Fruit fly (Drosophila melanogaster): ENCODE data around the gene Sol1.
A peak's percentile ranks its signal among the peaks of the same experiment; 100 is the strongest.

The Sol1 gene

DNA sequence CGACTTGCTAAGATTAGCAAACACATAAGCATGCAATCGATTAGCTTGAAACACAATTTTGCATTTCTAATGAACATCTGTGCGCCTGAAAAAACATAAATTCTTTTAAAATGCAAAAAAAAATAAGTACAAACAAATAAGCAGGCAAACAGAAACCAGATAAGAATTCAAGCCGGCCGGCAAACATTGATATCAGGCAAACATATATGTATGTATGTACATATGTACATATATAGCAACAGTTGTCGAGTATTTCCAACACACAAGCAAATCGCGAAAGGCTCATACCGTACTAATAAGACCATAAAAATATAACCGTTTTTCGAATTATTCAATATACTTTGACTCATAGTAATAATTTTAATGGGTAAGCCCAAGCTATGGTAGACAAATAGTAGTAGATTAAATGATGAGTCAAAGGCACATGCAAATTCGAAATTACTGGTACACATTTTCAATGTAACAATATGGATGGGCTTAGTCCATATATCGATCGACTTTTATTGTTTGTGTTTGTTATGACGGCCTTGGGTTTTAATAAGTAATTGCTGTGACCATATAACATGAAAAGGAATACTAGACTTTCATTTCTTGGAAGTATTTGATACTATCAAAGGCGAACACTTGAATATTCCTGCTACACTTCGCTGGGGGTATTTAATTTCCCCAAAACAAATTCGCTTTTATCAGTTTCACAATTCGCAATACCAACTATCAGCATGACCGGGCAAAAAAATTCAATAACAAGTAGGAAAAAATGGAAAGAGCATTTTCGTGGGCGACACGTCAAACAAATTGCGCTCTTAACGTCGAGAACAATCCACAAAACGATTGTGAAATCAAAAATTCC lies 16.0 kb upstream of the Sol1 start:
- TF ChIP-seq cnc (optimal IDR thresholded peaks at IDR 0.05) = peak; percentile 91 to 97
- peak; percentile 12 for TF ChIP-seq CG14711 (tag; optimal IDR thresholded peaks at IDR 0.05)
- no peak for TF ChIP-seq CG11617 (GFP tag; optimal IDR thresholded peaks at IDR 0.05)
- TF ChIP-seq CG5204 (GFP tag; optimal IDR thresholded peaks at IDR 0.05) = peak; percentile 8
- peak; percentile 90 for TF ChIP-seq kay (GFP tag; ENCODE audit: borderline replicate concordance)
- TF ChIP-seq toe (GFP tag; optimal IDR thresholded peaks at IDR 0.05) = no peak

DNA sequence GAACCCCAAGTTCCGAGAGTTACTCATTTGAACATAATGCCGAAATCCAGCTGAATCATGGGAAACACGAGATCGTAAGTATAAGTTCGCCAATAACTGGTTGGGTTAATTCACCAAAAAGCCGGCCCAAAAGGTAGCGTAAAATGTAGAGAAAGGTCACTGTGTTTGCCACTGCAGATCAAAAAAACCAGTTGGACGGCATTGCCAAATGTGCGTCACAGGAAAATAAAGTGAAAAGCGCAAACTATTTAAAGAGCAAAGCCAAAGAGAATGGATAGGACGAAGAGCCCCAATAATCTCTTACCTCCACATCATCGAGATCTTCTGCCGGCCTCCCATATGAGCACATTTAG lies 15.4 kb upstream of the Sol1 start:
- no peak for TF ChIP-seq Crg-1 (GFP tag; optimal IDR thresholded peaks at IDR 0.05)
- peak; percentile 51 for TF ChIP-seq tj (GFP tag; optimal IDR thresholded peaks at IDR 0.05)

dm6 chr3R:12371671-12372070 lies 14.4 kb upstream of the Sol1 start, which contains the start of gene GstD2:
TSS of gene GstD2 (plus strand) at chr3R:12371971.
- TF ChIP-seq cnc (optimal IDR thresholded peaks at IDR 0.05) = peak in 1 of 2 experiments; percentile 48
- no peak for TF ChIP-seq Clk (GFP tag; optimal IDR thresholded peaks at IDR 0.05)

DNA sequence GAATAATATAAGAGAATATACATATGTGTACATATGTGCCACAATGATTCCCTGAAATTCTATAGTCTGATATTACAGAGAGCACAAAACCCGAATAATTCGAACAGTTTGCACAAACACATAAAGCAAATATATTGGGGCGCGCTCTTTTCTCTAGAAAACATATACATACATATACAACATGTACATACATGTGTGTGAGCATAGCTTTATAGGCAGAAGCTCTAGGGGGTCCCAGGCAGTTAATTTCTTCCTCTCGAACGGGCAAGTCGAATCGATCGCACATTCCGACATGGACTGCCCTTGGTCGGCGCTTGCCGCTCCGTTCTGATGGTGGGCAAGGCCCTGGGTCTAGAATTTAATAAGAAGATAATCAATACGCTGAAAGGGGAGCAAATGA lies 13.2 kb upstream of the Sol1 start, which contains the start of gene GstD3:
TSS of gene GstD3 (plus strand) at position 269 of the 400 bp plus-strand sequence.
- TF ChIP-seq kay (GFP tag; ENCODE audit: borderline replicate concordance) = peak; percentile 50
- TF ChIP-seq CG14711 (tag; optimal IDR thresholded peaks at IDR 0.05) = no peak

dm6 chr3R:12373800-12374199 lies 12.2 kb upstream of the Sol1 start, which contains the start of gene GstD4:
TSS of gene GstD4 (plus strand) at chr3R:12374100.
- TF ChIP-seq Clk (GFP tag; optimal IDR thresholded peaks at IDR 0.05) = no peak
- TF ChIP-seq CG5204 (GFP tag; optimal IDR thresholded peaks at IDR 0.05) = no peak
- TF ChIP-seq CG7101 (tag; optimal IDR thresholded peaks at IDR 0.05) = no peak
- no peak for TF ChIP-seq cic (GFP tag; optimal IDR thresholded peaks at IDR 0.05)
- TF ChIP-seq CG14711 (tag; optimal IDR thresholded peaks at IDR 0.05) = no peak
- no peak for TF ChIP-seq CG1620 (GFP tag; optimal IDR thresholded peaks at IDR 0.05)
- TF ChIP-seq kay (GFP tag; ENCODE audit: borderline replicate concordance) = no peak
- TF ChIP-seq CG11617 (GFP tag; optimal IDR thresholded peaks at IDR 0.05) = no peak
- no peak for TF ChIP-seq CG12768 (GFP tag; optimal IDR thresholded peaks at IDR 0.05)
- TF ChIP-seq Hr96 (GFP tag; optimal IDR thresholded peaks at IDR 0.05) = no peak
- no peak for TF ChIP-seq tj (GFP tag; optimal IDR thresholded peaks at IDR 0.05)
- TF ChIP-seq pad (GFP tag; optimal IDR thresholded peaks at IDR 0.05) = no peak
- no peak for TF ChIP-seq CG7045 (GFP tag; optimal IDR thresholded peaks at IDR 0.05)
- TF ChIP-seq toe (GFP tag; optimal IDR thresholded peaks at IDR 0.05) = no peak
- TF ChIP-seq Crg-1 (GFP tag; optimal IDR thresholded peaks at IDR 0.05) = no peak
- no peak for TF ChIP-seq CG33017 (tag; optimal IDR thresholded peaks at IDR 0.05)
- TF ChIP-seq ovo (GFP tag; optimal IDR thresholded peaks at IDR 0.05) = no peak
- no peak for TF ChIP-seq cnc (optimal IDR thresholded peaks at IDR 0.05)

DNA sequence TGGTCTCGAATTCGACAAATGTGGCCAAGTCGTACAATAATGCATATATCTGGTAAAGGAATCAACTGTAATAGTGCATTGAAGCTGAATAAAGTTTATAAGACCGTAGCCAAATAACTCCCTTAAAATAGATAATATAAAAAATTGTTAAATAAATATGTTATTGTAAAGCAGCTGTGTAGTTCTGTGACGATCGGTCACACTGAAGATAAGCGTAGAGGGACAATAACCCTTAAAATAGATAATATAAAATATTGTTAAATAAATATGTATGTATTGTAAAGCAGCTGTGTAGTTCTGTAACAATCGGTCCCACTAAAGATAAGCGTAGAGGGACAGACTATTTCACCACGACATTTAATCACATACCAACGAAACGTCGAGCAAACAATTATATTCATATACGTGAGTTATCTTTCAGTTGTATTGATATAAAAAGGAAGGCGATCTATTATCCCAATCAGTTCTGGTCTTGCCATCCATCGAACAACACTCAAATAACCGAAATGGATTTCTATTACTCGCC lies 10.7 kb upstream of the Sol1 start, which contains the start of gene GstD5:
TSS of gene GstD5 (plus strand) at position 476 of the 526 bp plus-strand sequence.
- no peak for TF ChIP-seq CG7101 (tag; optimal IDR thresholded peaks at IDR 0.05)
- TF ChIP-seq ovo (GFP tag; optimal IDR thresholded peaks at IDR 0.05) = no peak
- TF ChIP-seq tj (GFP tag; optimal IDR thresholded peaks at IDR 0.05) = no peak
- no peak for TF ChIP-seq cnc (optimal IDR thresholded peaks at IDR 0.05)
- TF ChIP-seq Crg-1 (GFP tag; optimal IDR thresholded peaks at IDR 0.05) = no peak
- TF ChIP-seq CG33017 (tag; optimal IDR thresholded peaks at IDR 0.05) = no peak
- no peak for TF ChIP-seq kay (GFP tag; ENCODE audit: borderline replicate concordance)
- no peak for TF ChIP-seq pad (GFP tag; optimal IDR thresholded peaks at IDR 0.05)
- TF ChIP-seq cic (GFP tag; optimal IDR thresholded peaks at IDR 0.05) = no peak
- TF ChIP-seq CG7045 (GFP tag; optimal IDR thresholded peaks at IDR 0.05) = no peak
- no peak for TF ChIP-seq bab1 (GFP tag; optimal IDR thresholded peaks at IDR 0.05)
- no peak for TF ChIP-seq Clk (GFP tag; optimal IDR thresholded peaks at IDR 0.05)
- TF ChIP-seq CG5204 (GFP tag; optimal IDR thresholded peaks at IDR 0.05) = no peak
- TF ChIP-seq CG1620 (GFP tag; optimal IDR thresholded peaks at IDR 0.05) = no peak
- no peak for TF ChIP-seq toe (GFP tag; optimal IDR thresholded peaks at IDR 0.05)
- no peak for TF ChIP-seq CG12768 (GFP tag; optimal IDR thresholded peaks at IDR 0.05)
- TF ChIP-seq CG11617 (GFP tag; optimal IDR thresholded peaks at IDR 0.05) = no peak
- TF ChIP-seq Mnt (GFP tag; optimal IDR thresholded peaks at IDR 0.05) = no peak
- no peak for TF ChIP-seq CG14711 (tag; optimal IDR thresholded peaks at IDR 0.05)

- TF ChIP-seq CG14711 (tag; optimal IDR thresholded peaks at IDR 0.05) = no peak
- no peak for TF ChIP-seq Crg-1 (GFP tag; optimal IDR thresholded peaks at IDR 0.05)
- TF ChIP-seq toe (GFP tag; optimal IDR thresholded peaks at IDR 0.05) = no peak
- TF ChIP-seq Clk (GFP tag; optimal IDR thresholded peaks at IDR 0.05) = no peak
- no peak for TF ChIP-seq pad (GFP tag; optimal IDR thresholded peaks at IDR 0.05)
- TF ChIP-seq cic (GFP tag; optimal IDR thresholded peaks at IDR 0.05) = no peak
- no peak for TF ChIP-seq Mnt (GFP tag; optimal IDR thresholded peaks at IDR 0.05)
- TF ChIP-seq CG1620 (GFP tag; optimal IDR thresholded peaks at IDR 0.05) = no peak
- no peak for TF ChIP-seq cnc (optimal IDR thresholded peaks at IDR 0.05)
- no peak for TF ChIP-seq CG33017 (tag; optimal IDR thresholded peaks at IDR 0.05)
- TF ChIP-seq Hr96 (GFP tag; optimal IDR thresholded peaks at IDR 0.05) = no peak
- TF ChIP-seq bab1 (GFP tag; optimal IDR thresholded peaks at IDR 0.05) = no peak
- TF ChIP-seq CG11617 (GFP tag; optimal IDR thresholded peaks at IDR 0.05) = no peak
- no peak for TF ChIP-seq tj (GFP tag; optimal IDR thresholded peaks at IDR 0.05)
- TF ChIP-seq kay (GFP tag; ENCODE audit: borderline replicate concordance) = no peak
- TF ChIP-seq ovo (GFP tag; optimal IDR thresholded peaks at IDR 0.05) = no peak
Measured at dm6 chr3R:12376828-12377227, 9.2 kb upstream of the Sol1 start, which contains the start of gene GstD6. TSS of gene GstD6 (plus strand) at chr3R:12377128.

Measured in whole organism, adult.